Worm (Caenorhabditis elegans) whole organism, late embryonic: ENCODE measurements around the gene F49F1.10.

Experiments used
- C08G9.2 ChIP-seq: sonication (generic microtip); optimal IDR thresholded peaks from 2 replicates; lab custom pipeline; 2016; ENCODE audit warnings: mild to moderate bottlenecking, missing genetic modification characterization, moderate library complexity, missing compliant biosample characterization
- F13H6.1 ChIP-seq: sonication (generic microtip); optimal IDR thresholded peaks from 2 replicates; lab custom pipeline; 2016; ENCODE audit warnings: missing genetic modification characterization, missing compliant biosample characterization
- K02D7.2 ChIP-seq: sonication (generic microtip); optimal IDR thresholded peaks from 2 replicates; lab custom pipeline; 2017; ENCODE audit warnings: mild to moderate bottlenecking, missing genetic modification characterization, missing compliant biosample characterization
- T23F11.4 ChIP-seq: fragments of 200-800 bp; sonication (Bioruptor generic); optimal IDR thresholded peaks from 2 replicates; lab custom pipeline; 2018; ENCODE audit warnings: mild to moderate bottlenecking, missing genetic modification characterization, missing compliant biosample characterization
- ahr-1 ChIP-seq: sonication (generic microtip); optimal IDR thresholded peaks from 2 replicates; lab custom pipeline; 2016; ENCODE audit warnings: missing genetic modification characterization, missing compliant biosample characterization
- ama-1 ChIP-seq: fragments of 150-350 bp; optimal IDR thresholded peaks from 2 replicates; lab custom pipeline; 2014
- ceh-14 ChIP-seq: sonication (generic microtip); optimal IDR thresholded peaks from 2 replicates; lab custom pipeline; 2016; ENCODE audit warnings: missing genotype, missing genetic modification characterization, missing compliant biosample characterization
- ceh-18 ChIP-seq: sonication (generic microtip); optimal IDR thresholded peaks from 2 replicates; lab custom pipeline; 2016; ENCODE audit warnings: missing genetic modification characterization, missing compliant biosample characterization
- ceh-19 ChIP-seq: fragments of 200-800 bp; sonication (Bioruptor generic); optimal IDR thresholded peaks from 2 replicates; lab custom pipeline; 2018; ENCODE audit warnings: mild to moderate bottlenecking, missing genetic modification characterization, missing compliant biosample characterization
- ceh-2 ChIP-seq: sonication (generic microtip); optimal IDR thresholded peaks from 2 replicates; lab custom pipeline; 2016; ENCODE audit warnings: missing genotype, missing genetic modification characterization, missing compliant biosample characterization
- ceh-22 ChIP-seq: sonication (generic microtip); optimal IDR thresholded peaks from 2 replicates; lab custom pipeline; 2017; ENCODE audit warnings: missing biosample characterization, missing genetic modification characterization
- ceh-24 ChIP-seq: sonication (generic microtip); optimal IDR thresholded peaks from 2 replicates; lab custom pipeline; 2016; ENCODE audit warnings: mild to moderate bottlenecking, missing genetic modification characterization, missing compliant biosample characterization
- ceh-31 ChIP-seq: sonication (generic microtip); optimal IDR thresholded peaks from 2 replicates; lab custom pipeline; 2016; ENCODE audit warnings: missing genetic modification characterization, missing compliant biosample characterization
- ceh-34 ChIP-seq: sonication (generic microtip); optimal IDR thresholded peaks from 2 replicates; lab custom pipeline; 2016; ENCODE audit warnings: mild to moderate bottlenecking, missing genetic modification characterization, missing compliant biosample characterization
- ceh-48 ChIP-seq: sonication (generic microtip); optimal IDR thresholded peaks from 2 replicates; lab custom pipeline; 2016; ENCODE audit warnings: missing genetic modification characterization, inconsistent platforms, missing compliant biosample characterization
- ceh-9 ChIP-seq: sonication (generic microtip); optimal IDR thresholded peaks from 2 replicates; lab custom pipeline; 2016; ENCODE audit warnings: mild to moderate bottlenecking, missing genetic modification characterization, inconsistent platforms, missing compliant biosample characterization
- dmd-4 ChIP-seq: sonication (generic microtip); optimal IDR thresholded peaks from 2 replicates; lab custom pipeline; 2016; ENCODE audit warnings: borderline replicate concordance, missing genetic modification characterization, missing compliant biosample characterization
- dve-1 ChIP-seq: sonication (generic microtip); optimal IDR thresholded peaks from 2 replicates; lab custom pipeline; 2017; ENCODE audit warnings: antibody characterized with exemption, mild to moderate bottlenecking, missing genetic modification characterization, missing compliant biosample characterization
- ets-4 ChIP-seq: sonication (generic microtip); optimal IDR thresholded peaks from 2 replicates; lab custom pipeline; 2016; ENCODE audit warnings: missing genetic modification characterization, missing compliant biosample characterization
- eyg-1 ChIP-seq: sonication (generic microtip); optimal IDR thresholded peaks from 2 replicates; lab custom pipeline; 2016; ENCODE audit warnings: missing genotype, missing genetic modification characterization, missing compliant biosample characterization
- fkh-10 ChIP-seq: fragments of 150-350 bp; optimal IDR thresholded peaks from 2 replicates; lab custom pipeline; 2014; ENCODE audit warnings: missing biosample characterization, missing genetic modification reagents, missing genetic modification characterization
- fkh-6 ChIP-seq: sonication (generic microtip); optimal IDR thresholded peaks from 2 replicates; lab custom pipeline; 2016; ENCODE audit warnings: missing genetic modification characterization, missing compliant biosample characterization
- gmeb-2 ChIP-seq: sonication (generic microtip); optimal IDR thresholded peaks from 2 replicates; lab custom pipeline; 2016; ENCODE audit warnings: missing genetic modification characterization, inconsistent platforms, missing compliant biosample characterization
- hlh-13 ChIP-seq: fragments of 200-800 bp; sonication (Bioruptor generic); optimal IDR thresholded peaks from 2 replicates; lab custom pipeline; 2018; ENCODE audit warnings: mild to moderate bottlenecking, missing genetic modification characterization, missing compliant biosample characterization
- hlh-8 ChIP-seq: sonication (generic microtip); optimal IDR thresholded peaks from 2 replicates; lab custom pipeline; 2016; ENCODE audit warnings: missing genotype, missing genetic modification characterization, missing compliant biosample characterization
- lim-6 ChIP-seq: sonication (generic microtip); optimal IDR thresholded peaks from 2 replicates; lab custom pipeline; 2016; ENCODE audit warnings: missing genetic modification characterization, missing compliant biosample characterization
- lin-11 ChIP-seq: fragments of 200-800 bp; sonication (Bioruptor generic); optimal IDR thresholded peaks from 2 replicates; lab custom pipeline; 2018; ENCODE audit warnings: mild to moderate bottlenecking, missing genetic modification characterization, missing compliant biosample characterization
- madf-2 ChIP-seq: sonication (generic microtip); optimal IDR thresholded peaks from 2 replicates; lab custom pipeline; 2017; ENCODE audit warnings: missing genetic modification characterization, missing compliant biosample characterization
- nfya-1 ChIP-seq: sonication (generic microtip); optimal IDR thresholded peaks from 2 replicates; lab custom pipeline; 2017; ENCODE audit warnings: missing genetic modification characterization, mild to moderate bottlenecking, missing compliant biosample characterization, antibody characterized with exemption, moderate library complexity
- nhr-11 ChIP-seq: fragments of 150-350 bp; optimal IDR thresholded peaks from 2 replicates; lab custom pipeline; 2014; ENCODE audit warnings: missing biosample characterization, missing genetic modification characterization
- odd-2 ChIP-seq: sonication (generic microtip); optimal IDR thresholded peaks from 2 replicates; lab custom pipeline; 2017; ENCODE audit warnings: antibody characterized with exemption, mild to moderate bottlenecking, missing genetic modification characterization, missing compliant biosample characterization
- pag-3 ChIP-seq: sonication (generic microtip); optimal IDR thresholded peaks from 2 replicates; lab custom pipeline; 2016; ENCODE audit warnings: missing compliant biosample characterization, missing genetic modification characterization, borderline replicate concordance
- pax-1 ChIP-seq: fragments of 150-350 bp; optimal IDR thresholded peaks from 2 replicates; lab custom pipeline; 2014; ENCODE audit warnings: missing biosample characterization, missing genetic modification characterization
- pha-2 ChIP-seq: sonication (generic microtip); optimal IDR thresholded peaks from 2 replicates; lab custom pipeline; 2017; ENCODE audit warnings: mild to moderate bottlenecking, missing genetic modification characterization, missing compliant biosample characterization
- pqm-1 ChIP-seq: sonication (generic microtip); optimal IDR thresholded peaks from 2 replicates; lab custom pipeline; 2016; ENCODE audit warnings: missing genetic modification characterization, missing compliant biosample characterization
- pros-1 ChIP-seq: fragments of 150-350 bp; optimal IDR thresholded peaks from 2 replicates; lab custom pipeline; 2014; ENCODE audit warnings: missing biosample characterization, missing genetic modification reagents, missing genetic modification characterization
- sdc-2 ChIP-seq: sonication (generic microtip); optimal IDR thresholded peaks from 2 replicates; lab custom pipeline; 2016; ENCODE audit warnings: missing genotype, missing genetic modification characterization, missing compliant biosample characterization
- sox-4 ChIP-seq: sonication (generic microtip); optimal IDR thresholded peaks from 2 replicates; lab custom pipeline; 2017; ENCODE audit warnings: mild to moderate bottlenecking, missing genetic modification characterization, inconsistent platforms, missing compliant biosample characterization
- tbx-2 ChIP-seq: sonication (generic microtip); optimal IDR thresholded peaks from 2 replicates; lab custom pipeline; 2016; ENCODE audit warnings: missing genetic modification characterization, missing compliant biosample characterization
- tbx-7 ChIP-seq: sonication (generic microtip); optimal IDR thresholded peaks from 2 replicates; lab custom pipeline; 2016; ENCODE audit warnings: missing genotype, missing genetic modification characterization, missing compliant biosample characterization
- unc-3 ChIP-seq, 2 experiments: fragments of 200-800 bp in 1 of 2; sonication (Bioruptor generic) in 1 of 2; sonication (generic microtip) in 1 of 2; conservative IDR thresholded peaks in 1 of 2; optimal IDR thresholded peaks in 1 of 2; 2 replicates each; pipeline versions ENCODE4 v1.3.6 to Lab custom; 2016 to 2022; ENCODE audit warnings: missing compliant biosample characterization in 2 of 2, missing genetic modification characterization in 2 of 2, missing genetic modification reagents in 1 of 2
- unc-55 ChIP-seq: sonication (generic microtip); optimal IDR thresholded peaks from 2 replicates; lab custom pipeline; 2017; ENCODE audit warnings: missing biosample characterization, missing genetic modification reagents, missing genetic modification characterization
- unc-86 ChIP-seq: sonication (generic microtip); optimal IDR thresholded peaks from 2 replicates; lab custom pipeline; 2016; ENCODE audit warnings: missing genetic modification characterization, missing compliant biosample characterization
- zip-5 ChIP-seq: sonication (generic microtip); optimal IDR thresholded peaks from 2 replicates; lab custom pipeline; 2016; ENCODE audit warnings: missing genetic modification characterization, missing compliant biosample characterization
- ztf-16 ChIP-seq: sonication (generic microtip); optimal IDR thresholded peaks from 2 replicates; lab custom pipeline; 2017; ENCODE audit warnings: missing genetic modification characterization, missing compliant biosample characterization

Gene F49F1.10

ce11 chrIV:4102720-4103119, 36.2 kb downstream of the F49F1.10 start, which contains the start of gene ubc-1:
Gene ubc-1, plus strand, starts transcription at chrIV:4103020.
- no peak for TF ChIP-seq pha-2 (tag; lab: Kevin White, UChicago)
- no peak for TF ChIP-seq ceh-18 (tag; lab: Kevin White, UChicago)
- TF ChIP-seq gmeb-2 (tag; lab: Kevin White, UChicago), result no peak
- TF ChIP-seq K02D7.2 (tag; lab: Kevin White, UChicago), result no peak

- TF ChIP-seq ceh-24, result no peak
- TF ChIP-seq pros-1 (tag; lab: Kevin White, UChicago), result no peak
- no peak for TF ChIP-seq pqm-1 (tag; lab: Kevin White, UChicago)
- no peak for TF ChIP-seq ahr-1 (tag; lab: Kevin White, UChicago)
- TF ChIP-seq nfya-1, result no peak
- no peak for TF ChIP-seq tbx-2
- TF ChIP-seq fkh-10, result no peak
Measured at ce11 chrIV:4099773-4100172, 39.1 kb downstream of the F49F1.10 start.

ce11 chrIV:4096940-4097339, 42.0 kb downstream of the F49F1.10 start:
- no peak for TF ChIP-seq unc-86
- TF ChIP-seq ceh-22 (tag; lab: Kevin White, UChicago), result no peak
- no peak for TF ChIP-seq unc-3 (GFP tag; conservative IDR thresholded peaks at IDR 0.05; lab: Robert Waterston, UW)
- no peak for TF ChIP-seq unc-3 (tag; optimal IDR thresholded peaks at IDR 0.05; lab: Kevin White, UChicago)
- TF ChIP-seq ceh-14, result no peak
- no peak for TF ChIP-seq lin-11 (tag; lab: Kevin White, UChicago)
- TF ChIP-seq ceh-34 (tag; lab: Kevin White, UChicago), result no peak
- TF ChIP-seq ets-4 (tag; lab: Kevin White, UChicago), result no peak
- TF ChIP-seq madf-2 (tag; lab: Kevin White, UChicago), result no peak
- no peak for TF ChIP-seq ahr-1 (tag; lab: Kevin White, UChicago)
- TF ChIP-seq hlh-8 (tag; lab: Kevin White, UChicago), result no peak
- no peak for TF ChIP-seq fkh-10

DNA sequence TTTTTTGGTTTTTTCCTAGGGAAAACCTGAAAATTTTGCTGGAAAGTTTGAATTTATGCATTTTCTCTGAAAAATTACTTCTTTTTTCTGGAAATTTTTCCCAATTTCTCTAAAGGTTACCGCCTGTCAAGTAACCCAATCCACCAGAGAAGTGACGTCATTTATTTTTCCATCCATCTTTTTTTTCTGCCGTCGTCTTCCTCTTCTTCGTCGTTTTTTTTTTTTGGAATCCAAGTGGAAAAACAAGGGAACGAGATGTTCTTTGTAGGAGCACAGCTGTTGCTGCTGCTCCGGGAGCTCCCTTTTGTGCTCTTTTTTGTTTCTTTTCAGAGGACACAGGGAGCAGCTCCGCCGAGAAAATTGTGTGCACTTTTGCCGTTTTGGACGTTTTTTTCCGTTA, 44.6 kb downstream of the F49F1.10 start:
- no peak for TF ChIP-seq ets-4 (tag; lab: Kevin White, UChicago)
- no peak for TF ChIP-seq gmeb-2 (tag; lab: Kevin White, UChicago)
- no peak for TF ChIP-seq pag-3 (tag; lab: Kevin White, UChicago)
- TF ChIP-seq F13H6.1, result no peak
- TF ChIP-seq lim-6 (tag; lab: Kevin White, UChicago), result no peak
- TF ChIP-seq ztf-16 (tag; lab: Kevin White, UChicago), result no peak
- TF ChIP-seq ahr-1 (tag; lab: Kevin White, UChicago), result no peak
- TF ChIP-seq tbx-7, result no peak

- TF ChIP-seq ceh-9 (tag; lab: Kevin White, UChicago) (no peak), zip-5 (no peak), nhr-11 (tag; lab: Kevin White, UChicago) (no peak), ceh-19 (GFP tag; lab: Kevin White, UChicago) (no peak), lin-11 (tag; lab: Kevin White, UChicago) (no peak), hlh-13 (GFP tag; lab: Kevin White, UChicago) (no peak), ceh-31 (tag; lab: Kevin White, UChicago) (peak; percentile 66), ceh-18 (tag; lab: Kevin White, UChicago) (peak; percentile 73), sox-4 (tag; lab: Kevin White, UChicago) (no peak), ahr-1 (tag; lab: Kevin White, UChicago) (no peak), eyg-1 (tag; lab: Kevin White, UChicago) (no peak), pax-1 (tag; lab: Kevin White, UChicago) (no peak), ama-1 (lab: Kevin White, UChicago) (no peak), dmd-4 (tag; lab: Kevin White, UChicago) (no peak), ceh-22 (tag; lab: Kevin White, UChicago) (no peak), ceh-2 (tag; lab: Kevin White, UChicago) (peak; percentile 17), dve-1 (tag; lab: Kevin White, UChicago) (peak; percentile 21), ceh-48 (peak; percentile 22), fkh-6 (tag; lab: Kevin White, UChicago) (no peak), K02D7.2 (tag; lab: Kevin White, UChicago) (no peak), sdc-2 (no peak), ztf-16 (tag; lab: Kevin White, UChicago) (no peak), unc-55 (peak; percentile 8), F13H6.1 (peak; percentile 20), pros-1 (tag; lab: Kevin White, UChicago) (no peak), T23F11.4 (GFP tag; lab: Kevin White, UChicago) (no peak), C08G9.2 (tag; lab: Kevin White, UChicago) (peak; percentile 37), odd-2 (no peak)
Measured at ce11 chrIV:4093087-4093486, 45.8 kb downstream of the F49F1.10 start.
